Fruit fly (Drosophila melanogaster) whole organism, embryonic: ENCODE measurements around the gene CG42789.

Experiments used
- CG11456 ChIP-seq: fragments of 200-800 bp; sonication (Bioruptor generic); IDR thresholded peaks from 3 replicates; pipeline ENCODE4 v1.3.6; 2022; ENCODE audit warnings: missing biosample characterization, missing genetic modification characterization
- CG17568 ChIP-seq: fragments of 200-800 bp; sonication (Bioruptor generic); optimal IDR thresholded peaks from 2 replicates; lab custom pipeline; 2018; ENCODE audit warnings: missing biosample characterization, mild to moderate bottlenecking, missing genetic modification characterization, moderate library complexity
- CG3838 ChIP-seq: fragments of 200-800 bp; sonication (Bioruptor generic); optimal IDR thresholded peaks from 3 replicates; lab custom pipeline; 2016; ENCODE audit warnings: missing biosample characterization, missing genetic modification characterization
- CG4617 ChIP-seq: fragments of 200-800 bp; sonication (Bioruptor generic); optimal IDR thresholded peaks from 3 replicates; lab custom pipeline; 2016; ENCODE audit warnings: missing biosample characterization, missing genetic modification characterization, borderline replicate concordance
- CG7745 ChIP-seq: fragments of 200-800 bp; sonication (Bioruptor generic); optimal IDR thresholded peaks from 2 replicates; lab custom pipeline; 2018; ENCODE audit warnings: missing biosample characterization, mild to moderate bottlenecking, missing genetic modification characterization, moderate library complexity
- Hr39 ChIP-seq: fragments of >200 bp; optimal IDR thresholded peaks from 2 replicates; lab custom pipeline; 2017
- fru ChIP-seq: fragments of >200 bp; optimal IDR thresholded peaks from 2 replicates; lab custom pipeline; 2017
- onecut ChIP-seq: fragments of 200-800 bp; sonication (Bioruptor generic); IDR thresholded peaks from 2 replicates; pipeline ENCODE4 v1.3.6; 2022; ENCODE audit warnings: missing biosample characterization, missing genetic modification characterization
- org-1 ChIP-seq: fragments of 200-800 bp; sonication (Bioruptor generic); optimal IDR thresholded peaks from 2 replicates; lab custom pipeline; 2017; ENCODE audit warnings: missing biosample characterization, missing genetic modification characterization
- salm ChIP-seq: fragments of 200-800 bp; sonication (Bioruptor generic); optimal IDR thresholded peaks from 2 replicates; lab custom pipeline; 2018; ENCODE audit warnings: missing biosample characterization, mild to moderate bottlenecking, missing genetic modification characterization
- shn ChIP-seq: fragments of 200-800 bp; sonication (Bioruptor generic); optimal IDR thresholded peaks from 3 replicates; lab custom pipeline; 2016; ENCODE audit warnings: missing biosample characterization, missing genetic modification characterization
- stwl ChIP-seq: fragments of 200-800 bp; sonication (Bioruptor generic); optimal IDR thresholded peaks from 3 replicates; lab custom pipeline; 2018; ENCODE audit warnings: missing biosample characterization, mild to moderate bottlenecking, missing genetic modification characterization, moderate library complexity
- unpg ChIP-seq: fragments of 200-800 bp; sonication (Bioruptor generic); optimal IDR thresholded peaks from 3 replicates; lab custom pipeline; 2018; ENCODE audit warnings: missing biosample characterization, mild to moderate bottlenecking, missing genetic modification characterization, moderate library complexity
- wdn ChIP-seq: fragments of 200-800 bp; sonication (Bioruptor generic); IDR thresholded peaks from 2 replicates; pipeline ENCODE4 v1.3.6; 2022; ENCODE audit warnings: missing biosample characterization, missing genetic modification characterization

dm6 chr3R:26791839-26792238 is 7.8 kb upstream of the CG42789 start:
- TF ChIP-seq CG4617, result no peak
- no peak for TF ChIP-seq wdn (GFP tag; lab: Robert Waterston, UW)
- TF ChIP-seq onecut (GFP tag; lab: Robert Waterston, UW), result no peak
- TF ChIP-seq salm (tag; lab: Kevin White, UChicago), result no peak
- no peak for TF ChIP-seq org-1
- TF ChIP-seq CG11456 (GFP tag; lab: Robert Waterston, UW), result no peak
- TF ChIP-seq Hr39 (lab: Kevin White, UChicago), result no peak
- TF ChIP-seq CG17568, result no peak
- no peak for TF ChIP-seq unpg (GFP tag; lab: Kevin White, UChicago)
- no peak for TF ChIP-seq fru (lab: Kevin White, UChicago)
- no peak for TF ChIP-seq shn (GFP tag; lab: Kevin White, UChicago)
- no peak for TF ChIP-seq CG7745 (tag; lab: Kevin White, UChicago)
- TF ChIP-seq stwl (tag; lab: Kevin White, UChicago), result no peak
- no peak for TF ChIP-seq CG3838 (GFP tag; lab: Kevin White, UChicago)
